Worm (Caenorhabditis elegans): ENCODE data around the gene Y32G9B.1.

The Y32G9B.1 gene

ce11 chrV:1871768-1872296 lies 42.0 kb upstream of the Y32G9B.1 start, which contains the start of the genes T10B5.4 and cct-7:
TSS of gene T10B5.4 (minus strand) at chrV:1871807.
TSS of gene cct-7 (plus strand) at chrV:1872246.
- TF ChIP-seq bed-3 (GFP tag; optimal IDR thresholded peaks at IDR 0.05) (no peak), nhr-12 (tag; optimal IDR thresholded peaks at IDR 0.05) (no peak), hlh-1 (tag; optimal IDR thresholded peaks at IDR 0.05) (no peak), zip-8 (tag; optimal IDR thresholded peaks at IDR 0.05) (no peak), lin-13 (tag; optimal IDR thresholded peaks at IDR 0.05) (peak; percentile 83), flh-1 (GFP tag; optimal IDR thresholded peaks at IDR 0.05) (no peak), M03D4.4 (tag; optimal IDR thresholded peaks at IDR 0.05) (peak; percentile 57), unc-62 (GFP tag; optimal IDR thresholded peaks at IDR 0.05) (peak; percentile 65), snpc-4 (tag; optimal IDR thresholded peaks at IDR 0.05) (no peak), drap-1 (GFP tag; optimal IDR thresholded peaks at IDR 0.05) (peak; percentile 65), nhr-76 (tag; optimal IDR thresholded peaks at IDR 0.05) (no peak), elt-1 (tag; optimal IDR thresholded peaks at IDR 0.05; ENCODE audit: borderline replicate concordance, insufficient read depth) (no peak), unc-120 (tag; optimal IDR thresholded peaks at IDR 0.05; ENCODE audit: poor library complexity, severe bottlenecking) (peak; percentile 77), ceh-83 (GFP tag; optimal IDR thresholded peaks at IDR 0.05) (no peak), lin-32 (GFP tag; optimal IDR thresholded peaks at IDR 0.05) (peak; percentile 25), nhr-2 (tag; optimal IDR thresholded peaks at IDR 0.05) (no peak), elt-3 (tag; optimal IDR thresholded peaks at IDR 0.05) (no peak), mep-1 (tag; optimal IDR thresholded peaks at IDR 0.05) (peak; percentile 97), sem-2 (GFP tag; optimal IDR thresholded peaks at IDR 0.05) (no peak), ceh-39 (tag; optimal IDR thresholded peaks at IDR 0.05) (peak; percentile 50), mab-5 (tag; optimal IDR thresholded peaks at IDR 0.05) (no peak), cnd-1 (tag; optimal IDR thresholded peaks at IDR 0.05) (peak; percentile 77), nhr-28 (tag; optimal IDR thresholded peaks at IDR 0.05) (no peak), blmp-1 (tag; optimal IDR thresholded peaks at IDR 0.05) (no peak), pha-4 (tag; optimal IDR thresholded peaks at IDR 0.05) (peak; percentile 86), lsy-2 (tag; optimal IDR thresholded peaks at IDR 0.05) (peak; percentile 75), unc-39 (tag; optimal IDR thresholded peaks at IDR 0.05) (no peak), nhr-237 (tag; optimal IDR thresholded peaks at IDR 0.05) (peak; percentile 81), ztf-11 (tag; optimal IDR thresholded peaks at IDR 0.05) (no peak), sptf-1 (tag; optimal IDR thresholded peaks at IDR 0.05) (peak; percentile 73), ham-2 (GFP tag; optimal IDR thresholded peaks at IDR 0.05) (peak; percentile 34), mls-2 (tag; optimal IDR thresholded peaks at IDR 0.05) (peak; percentile 72), ces-1 (GFP tag; optimal IDR thresholded peaks at IDR 0.05) (peak; percentile 90), tbx-8 (GFP tag; optimal IDR thresholded peaks at IDR 0.05) (no peak), ceh-43 (GFP tag; optimal IDR thresholded peaks at IDR 0.05) (no peak)

- TF ChIP-seq sem-2 (GFP tag; optimal IDR thresholded peaks at IDR 0.05): no peak
- no peak for TF ChIP-seq sptf-1 (tag; optimal IDR thresholded peaks at IDR 0.05)
- no peak for TF ChIP-seq ztf-11 (tag; optimal IDR thresholded peaks at IDR 0.05)
- TF ChIP-seq ham-2 (GFP tag; optimal IDR thresholded peaks at IDR 0.05): no peak
- no peak for TF ChIP-seq ceh-39 (tag; optimal IDR thresholded peaks at IDR 0.05)
- TF ChIP-seq unc-120 (tag; optimal IDR thresholded peaks at IDR 0.05; ENCODE audit: poor library complexity, severe bottlenecking): no peak
- no peak for TF ChIP-seq ceh-83 (GFP tag; optimal IDR thresholded peaks at IDR 0.05)
- no peak for TF ChIP-seq blmp-1 (tag; optimal IDR thresholded peaks at IDR 0.05)
- no peak for TF ChIP-seq elt-3 (tag; optimal IDR thresholded peaks at IDR 0.05)
- TF ChIP-seq flh-1 (GFP tag; optimal IDR thresholded peaks at IDR 0.05): no peak
- TF ChIP-seq unc-39 (tag; optimal IDR thresholded peaks at IDR 0.05): no peak
- no peak for TF ChIP-seq nhr-76 (tag; optimal IDR thresholded peaks at IDR 0.05)
- TF ChIP-seq ceh-43 (GFP tag; optimal IDR thresholded peaks at IDR 0.05): no peak
Observed at ce11 chrV:1870515-1870940, 40.7 kb upstream of the Y32G9B.1 start.

- TF ChIP-seq nhr-237 (tag; optimal IDR thresholded peaks at IDR 0.05) (no peak), drap-1 (GFP tag; optimal IDR thresholded peaks at IDR 0.05) (no peak), elt-1 (tag; optimal IDR thresholded peaks at IDR 0.05; ENCODE audit: borderline replicate concordance, insufficient read depth) (no peak)
Observed at ce11 chrV:1869682-1870081, 39.8 kb upstream of the Y32G9B.1 start, which contains the start of gene T10B5.3. TSS of gene T10B5.3 (minus strand) at chrV:1869782.

All from whole organism, mixed stage, embryonic.